Worm (Caenorhabditis elegans): ENCODE data around the gene fbxa-83.

ce11 chrIV:14276160-14276559 is 50.0 kb downstream of the fbxa-83 start, which contains the start of gene ilcr-1:
- TF ChIP-seq mdl-1 (tag; optimal IDR thresholded peaks at IDR 0.05) (no peak), lin-35 (GFP tag; optimal IDR thresholded peaks at IDR 0.05) (no peak), lir-3 (tag; optimal IDR thresholded peaks at IDR 0.05; ENCODE audit: poor library complexity) (no peak), snpc-4 (tag; optimal IDR thresholded peaks at IDR 0.05) (no peak), ama-1 (optimal IDR thresholded peaks at IDR 0.05) (no peak), dpl-1 (GFP tag; optimal IDR thresholded peaks at IDR 0.05) (no peak), lin-39 (tag; optimal IDR thresholded peaks at IDR 0.05) (no peak)
